Worm (Caenorhabditis elegans) whole organism, L4/young adult: Measurements from ENCODE around the gene cpg-19.

Experiments used
- W03F9.2 ChIP-seq: fragments of 150-350 bp; optimal IDR thresholded peaks from 2 replicates; lab custom pipeline; 2014; ENCODE audit warnings: missing biosample characterization, missing genetic modification characterization
- dao-5 ChIP-seq: sonication (generic microtip); optimal IDR thresholded peaks from 2 replicates; lab custom pipeline; 2016; ENCODE audit warnings: missing genotype, missing genetic modification characterization, moderate library complexity, missing compliant biosample characterization
- him-1 ChIP-seq: sonication (generic microtip); optimal IDR thresholded peaks from 2 replicates; lab custom pipeline; 2016; ENCODE audit warnings: missing genotype, missing genetic modification reagents, missing genetic modification characterization, missing compliant biosample characterization

Gene cpg-19

ce11 chrX:16662723-16663122, 41.1 kb downstream of the cpg-19 start, which contains the start of gene F43B10.1:
Gene F43B10.1 (minus strand): TSS chrX:16662823.
- TF ChIP-seq W03F9.2 (tag; lab: Kevin White, UChicago), result no peak
- TF ChIP-seq him-1 (tag; lab: Kevin White, UChicago), result no peak
- TF ChIP-seq dao-5, result no peak

- TF ChIP-seq W03F9.2 (tag; lab: Kevin White, UChicago) (no peak), him-1 (tag; lab: Kevin White, UChicago) (no peak), dao-5 (no peak)
Measured at ce11 chrX:16667515-16667914, 45.9 kb downstream of the cpg-19 start.

- TF ChIP-seq dao-5 (no peak), W03F9.2 (tag; lab: Kevin White, UChicago) (no peak), him-1 (tag; lab: Kevin White, UChicago) (no peak)
Measured at ce11 chrX:16669106-16669505, 47.5 kb downstream of the cpg-19 start.

ce11 chrX:16671234-16671633, 49.6 kb downstream of the cpg-19 start:
- TF ChIP-seq dao-5, result no peak
- no peak for TF ChIP-seq W03F9.2 (tag; lab: Kevin White, UChicago)
- no peak for TF ChIP-seq him-1 (tag; lab: Kevin White, UChicago)
